Fruit fly (Drosophila melanogaster) whole organism, pupa: Measurements from ENCODE around the gene mthl5.

Experiments
- CG10348 ChIP-seq: fragments of 200-800 bp; sonication (Bioruptor generic); IDR thresholded peaks from 2 replicates; pipeline ENCODE4 v1.3.6; 2022; ENCODE audit warnings: missing biosample characterization, missing genetic modification characterization
- CG12605 ChIP-seq: fragments of 200-800 bp; sonication (Bioruptor generic); IDR thresholded peaks from 2 replicates; pipeline ENCODE4 v1.3.6; 2022; ENCODE audit warnings: missing biosample characterization, missing genetic modification characterization
- CG13204 ChIP-seq: fragments of 200-800 bp; sonication (Bioruptor generic); optimal IDR thresholded peaks from 2 replicates; lab custom pipeline; 2018; ENCODE audit warnings: missing biosample characterization, mild to moderate bottlenecking, missing genetic modification characterization, moderate library complexity
- CG14655 ChIP-seq: fragments of 200-800 bp; sonication (Bioruptor generic); optimal IDR thresholded peaks from 3 replicates; lab custom pipeline; 2017; ENCODE audit warnings: mild to moderate bottlenecking, missing biosample characterization, missing genetic modification reagents, missing genetic modification characterization
- CG15710 ChIP-seq: fragments of 200-800 bp; sonication (Bioruptor generic); optimal IDR thresholded peaks from 2 replicates; lab custom pipeline; 2018; ENCODE audit warnings: missing biosample characterization, mild to moderate bottlenecking, missing genetic modification characterization, moderate library complexity
- CG17806 ChIP-seq: fragments of 200-800 bp; sonication (Bioruptor generic); optimal IDR thresholded peaks from 2 replicates; lab custom pipeline; 2018; ENCODE audit warnings: missing biosample characterization, mild to moderate bottlenecking, missing genetic modification characterization, moderate library complexity
- CG32121 ChIP-seq: fragments of 200-800 bp; sonication (Bioruptor generic); IDR thresholded peaks from 2 replicates; pipeline ENCODE4 v1.3.6; 2022; ENCODE audit warnings: missing biosample characterization, missing genetic modification characterization
- CG34367 ChIP-seq: fragments of 200-800 bp; sonication (Bioruptor generic); optimal IDR thresholded peaks from 2 replicates; lab custom pipeline; 2018; ENCODE audit warnings: missing biosample characterization, mild to moderate bottlenecking, missing genetic modification characterization
- CG4496 ChIP-seq: fragments of 200-800 bp; sonication (Bioruptor generic); IDR thresholded peaks from 3 replicates; pipeline ENCODE4 v1.3.6; 2022; ENCODE audit warnings: missing biosample characterization, missing genetic modification characterization
- CG8159 ChIP-seq: fragments of 200-800 bp; sonication (Bioruptor generic); optimal IDR thresholded peaks from 3 replicates; lab custom pipeline; 2018; ENCODE audit warnings: missing biosample characterization, mild to moderate bottlenecking, missing genetic modification characterization, moderate library complexity
- CG8301 ChIP-seq: fragments of 200-800 bp; sonication (Bioruptor generic); optimal IDR thresholded peaks from 2 replicates; lab custom pipeline; 2018; ENCODE audit warnings: missing biosample characterization, mild to moderate bottlenecking, missing genetic modification characterization
- CG9948 ChIP-seq: fragments of 200-800 bp; sonication (Bioruptor generic); optimal IDR thresholded peaks from 2 replicates; lab custom pipeline; 2018; ENCODE audit warnings: missing biosample characterization, mild to moderate bottlenecking, missing genetic modification characterization, moderate library complexity
- D1 ChIP-seq: fragments of 200-800 bp; sonication (Bioruptor generic); optimal IDR thresholded peaks from 2 replicates; lab custom pipeline; 2018; ENCODE audit warnings: missing biosample characterization, mild to moderate bottlenecking, missing genetic modification characterization, moderate library complexity
- EcR ChIP-seq: fragments of 200-800 bp; sonication (Bioruptor generic); optimal IDR thresholded peaks from 3 replicates; lab custom pipeline; 2019; ENCODE audit warnings: missing biosample characterization, missing genetic modification characterization, mild to moderate bottlenecking, moderate library complexity, missing genetic modification reagents
- Ets98B ChIP-seq: fragments of 200-800 bp; sonication (Bioruptor generic); IDR thresholded peaks from 2 replicates; pipeline ENCODE4 v1.3.6; 2022; ENCODE audit warnings: missing biosample characterization, missing genetic modification characterization
- Pif1A ChIP-seq: fragments of 200-800 bp; sonication (Bioruptor generic); optimal IDR thresholded peaks from 3 replicates; lab custom pipeline; 2016; ENCODE audit warnings: missing biosample characterization, missing genetic modification characterization
- Pif1B ChIP-seq: fragments of 200-800 bp; sonication (Bioruptor generic); optimal IDR thresholded peaks from 3 replicates; lab custom pipeline; 2016; ENCODE audit warnings: missing biosample characterization, missing genetic modification characterization
- Snoo ChIP-seq: fragments of 200-800 bp; sonication (Bioruptor generic); optimal IDR thresholded peaks from 3 replicates; lab custom pipeline; 2017; ENCODE audit warnings: missing biosample characterization, mild to moderate bottlenecking, missing genetic modification characterization, inconsistent platforms
- fd96Ca ChIP-seq: fragments of 200-800 bp; sonication (Bioruptor generic); IDR thresholded peaks from 3 replicates; pipeline ENCODE4 v1.3.6; 2022; ENCODE audit warnings: missing biosample characterization, missing genetic modification characterization
- gl ChIP-seq: fragments of 200-800 bp; sonication (Bioruptor generic); optimal IDR thresholded peaks from 2 replicates; lab custom pipeline; 2018; ENCODE audit warnings: missing biosample characterization, mild to moderate bottlenecking, missing genetic modification characterization
- rn ChIP-seq: fragments of 200-800 bp; sonication (Bioruptor generic); IDR thresholded peaks from 2 replicates; pipeline ENCODE4 v1.3.6; 2022; ENCODE audit warnings: missing biosample characterization, missing genetic modification characterization

The mthl5 gene

DNA sequence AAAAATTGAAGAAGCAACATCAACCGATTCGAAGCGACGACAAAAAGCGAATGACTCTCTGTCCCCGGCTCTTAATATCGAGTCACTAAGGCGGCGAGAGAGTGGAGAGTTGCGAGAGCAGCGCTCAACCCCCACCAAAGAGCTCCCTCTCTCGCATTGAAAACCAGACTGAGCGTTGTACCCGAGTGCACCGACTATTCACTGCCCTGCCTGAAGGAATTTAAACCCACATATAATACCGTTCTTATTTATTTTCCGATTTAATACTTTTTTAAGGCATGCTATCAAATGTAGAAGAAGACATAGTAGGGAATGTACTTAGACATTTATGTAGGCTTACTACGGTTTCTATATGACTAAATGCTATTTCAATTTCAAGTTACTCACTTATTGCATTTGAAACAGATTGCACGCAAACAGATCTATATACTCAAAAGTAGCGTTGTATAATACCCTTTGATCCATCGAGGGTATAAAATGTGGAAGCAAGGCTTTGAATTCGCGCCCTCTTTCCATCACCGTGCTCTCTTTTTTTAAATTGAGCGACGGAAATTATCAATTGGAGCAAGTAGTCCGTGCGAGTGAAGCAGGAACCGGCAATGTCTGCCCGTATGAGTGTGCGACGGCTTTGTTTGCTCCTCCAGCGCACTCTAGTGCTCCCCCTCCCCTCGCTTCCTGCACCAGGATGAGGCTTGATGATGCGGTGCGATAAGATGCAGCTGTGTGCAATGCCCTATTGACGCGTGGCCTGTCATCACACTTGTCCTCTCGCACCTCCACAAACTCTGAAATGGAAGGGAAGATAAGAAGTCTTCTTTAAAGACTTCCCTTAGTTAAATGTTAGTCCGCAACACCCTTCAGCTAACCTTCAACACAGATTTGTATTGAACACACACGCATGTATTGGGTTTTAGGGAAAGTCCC lies at the start of gene mthl5:
mthl5 (minus strand) TSS at position 55 of the 924 bp plus-strand sequence.
- TF ChIP-seq CG10348 (peak; percentile 63), CG17806 (tag; lab: Kevin White, UChicago) (peak; percentile 90), CG13204 (GFP tag; lab: Kevin White, UChicago) (peak; percentile 66), gl (tag; lab: Kevin White, UChicago) (peak; percentile 79), CG9948 (tag; lab: Kevin White, UChicago) (peak; percentile 94), rn (GFP tag; lab: Robert Waterston, UW) (peak; percentile 61), CG14655 (peak; percentile 94), Ets98B (peak; percentile 81), CG15710 (peak; percentile 95), CG12605 (GFP tag; lab: Robert Waterston, UW) (peak; percentile 61), Snoo (tag; lab: Kevin White, UChicago) (peak; percentile 92), Pif1A (GFP tag; lab: Kevin White, UChicago) (peak; percentile 80), D1 (tag; lab: Kevin White, UChicago) (peak; percentile 92), CG8159 (tag; lab: Kevin White, UChicago) (peak; percentile 94), CG34367 (tag; lab: Kevin White, UChicago) (peak; percentile 92), CG4496 (GFP tag; lab: Robert Waterston, UW) (peak; percentile 82), Pif1B (peak; percentile 88), EcR (peak; percentile 71), CG32121 (GFP tag; lab: Robert Waterston, UW) (peak; percentile 82; the same call in 1 of the 2 replicates), CG8301 (tag; lab: Kevin White, UChicago) (peak; percentile 91), fd96Ca (GFP tag; lab: Robert Waterston, UW) (peak; percentile 84)

- TF ChIP-seq CG32121 (GFP tag; lab: Robert Waterston, UW), result no peak
- TF ChIP-seq CG12605 (GFP tag; lab: Robert Waterston, UW), result no peak
- no peak for TF ChIP-seq CG14655
- no peak for TF ChIP-seq Pif1B
- no peak for TF ChIP-seq CG15710
- TF ChIP-seq Snoo (tag; lab: Kevin White, UChicago), result no peak
- TF ChIP-seq D1 (tag; lab: Kevin White, UChicago), result no peak
- no peak for TF ChIP-seq CG8301 (tag; lab: Kevin White, UChicago)
- no peak for TF ChIP-seq rn (GFP tag; lab: Robert Waterston, UW)
- TF ChIP-seq CG8159 (tag; lab: Kevin White, UChicago), result no peak
- no peak for TF ChIP-seq CG4496 (GFP tag; lab: Robert Waterston, UW)
- no peak for TF ChIP-seq CG17806 (tag; lab: Kevin White, UChicago)
- no peak for TF ChIP-seq CG10348
- TF ChIP-seq CG9948 (tag; lab: Kevin White, UChicago), result no peak
- TF ChIP-seq CG13204 (GFP tag; lab: Kevin White, UChicago), result no peak
- TF ChIP-seq Pif1A (GFP tag; lab: Kevin White, UChicago), result no peak
- TF ChIP-seq fd96Ca (GFP tag; lab: Robert Waterston, UW), result no peak
Measured at dm6 chr3R:11933903-11934302, 46.9 kb upstream of the mthl5 start.

dm6 chr3R:11930962-11931361 lies 44.0 kb upstream of the mthl5 start, which contains the start of gene CG14731:
CG14731 (plus strand) TSS chr3R:11931262.
- TF ChIP-seq CG34367 (tag; lab: Kevin White, UChicago), result no peak
- TF ChIP-seq CG13204 (GFP tag; lab: Kevin White, UChicago), result no peak
- no peak for TF ChIP-seq D1 (tag; lab: Kevin White, UChicago)
- no peak for TF ChIP-seq CG17806 (tag; lab: Kevin White, UChicago)
- no peak for TF ChIP-seq rn (GFP tag; lab: Robert Waterston, UW)
- TF ChIP-seq CG4496 (GFP tag; lab: Robert Waterston, UW), result no peak

DNA sequence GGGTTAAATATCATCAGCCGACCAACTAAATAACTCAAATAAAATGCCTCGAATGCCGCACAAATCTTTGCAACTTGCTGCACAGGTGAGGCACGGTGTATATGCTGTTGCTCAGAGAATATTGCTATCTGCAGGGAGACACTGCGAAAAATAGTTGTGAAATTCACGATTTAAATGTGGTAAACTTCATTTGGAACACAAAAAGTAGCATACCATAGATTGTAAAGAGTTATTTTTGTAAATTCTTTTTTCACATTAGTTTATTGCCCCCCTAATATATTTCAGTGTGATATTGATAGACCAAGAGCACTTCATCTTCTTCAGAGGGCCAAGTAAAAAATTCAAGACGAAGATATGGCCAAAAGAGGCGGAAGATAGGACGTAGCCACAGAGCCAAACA lies 33.6 kb upstream of the mthl5 start:
- peak; percentile 72 for TF ChIP-seq fd96Ca (GFP tag; lab: Robert Waterston, UW)
- peak; percentile 86 for TF ChIP-seq CG15710
- peak; percentile 88 for TF ChIP-seq CG17806 (tag; lab: Kevin White, UChicago)
- TF ChIP-seq Snoo (tag; lab: Kevin White, UChicago), result peak; percentile 27
- peak; percentile 86 for TF ChIP-seq CG9948 (tag; lab: Kevin White, UChicago)
- peak; percentile 80 for TF ChIP-seq Ets98B
- peak; percentile 74 for TF ChIP-seq CG32121 (GFP tag; lab: Robert Waterston, UW)
- peak; percentile 91 for TF ChIP-seq CG4496 (GFP tag; lab: Robert Waterston, UW)
- TF ChIP-seq CG13204 (GFP tag; lab: Kevin White, UChicago), result peak; percentile 53
- peak; percentile 92 for TF ChIP-seq CG14655
- peak; percentile 89 for TF ChIP-seq CG8301 (tag; lab: Kevin White, UChicago)
- peak; percentile 58 for TF ChIP-seq rn (GFP tag; lab: Robert Waterston, UW)
- peak; percentile 74 for TF ChIP-seq D1 (tag; lab: Kevin White, UChicago)
- no peak for TF ChIP-seq CG10348
- peak; percentile 56 for TF ChIP-seq gl (tag; lab: Kevin White, UChicago)
- peak; percentile 83 for TF ChIP-seq Pif1A (GFP tag; lab: Kevin White, UChicago)
- peak; percentile 86 for TF ChIP-seq CG8159 (tag; lab: Kevin White, UChicago)
- TF ChIP-seq Pif1B, result peak; percentile 88
- TF ChIP-seq CG12605 (GFP tag; lab: Robert Waterston, UW), result peak; percentile 77
- no peak for TF ChIP-seq EcR
- peak; percentile 88 for TF ChIP-seq CG34367 (tag; lab: Kevin White, UChicago)

DNA sequence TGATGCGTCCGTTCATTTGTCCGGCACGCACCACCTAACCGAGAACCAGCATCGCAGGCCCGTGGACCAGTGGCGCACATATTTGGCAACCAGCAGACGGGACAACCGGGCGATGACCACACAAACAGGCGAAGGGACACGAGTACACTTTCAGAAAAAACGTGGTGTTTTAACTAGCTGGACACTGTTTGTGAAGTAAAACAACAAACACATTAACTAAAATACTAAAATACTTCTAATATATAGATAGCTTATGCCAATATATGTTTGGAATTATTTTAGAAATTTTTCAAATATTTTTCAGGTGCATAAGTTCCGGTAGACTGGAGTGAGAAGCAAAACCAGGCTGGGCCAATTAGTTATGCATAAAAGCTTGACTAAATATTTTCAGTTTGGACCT lies 15.9 kb upstream of the mthl5 start:
- TF ChIP-seq Pif1A (GFP tag; lab: Kevin White, UChicago) (no peak), CG13204 (GFP tag; lab: Kevin White, UChicago) (no peak), EcR (no peak), CG10348 (no peak), CG34367 (tag; lab: Kevin White, UChicago) (no peak), CG4496 (GFP tag; lab: Robert Waterston, UW) (no peak), CG9948 (tag; lab: Kevin White, UChicago) (no peak), CG8159 (tag; lab: Kevin White, UChicago) (no peak)
